Worm (Caenorhabditis elegans) whole organism, L2 larva: ENCODE results near the gene acbp-8.

Source experiments
- ama-1 ChIP-seq: fragments of 150-350 bp; optimal IDR thresholded peaks from 2 replicates; lab custom pipeline; 2018; ENCODE audit warnings: inconsistent platforms
- elt-1 ChIP-seq: fragments of 150-350 bp; optimal IDR thresholded peaks from 2 replicates; lab custom pipeline; 2014; ENCODE audit warnings: missing biosample characterization, missing genetic modification characterization
- lsy-2 ChIP-seq, 2 experiments: fragments of 150-350 bp in 1 of 2; sonication (generic microtip) in 1 of 2; optimal IDR thresholded peaks; 2 replicates each; lab custom pipeline; 2014 to 2017; ENCODE audit warnings: missing biosample characterization in 2 of 2, missing genetic modification characterization in 2 of 2
- nhr-10 ChIP-seq: sonication (generic microtip); optimal IDR thresholded peaks from 2 replicates; lab custom pipeline; 2017; ENCODE audit warnings: missing biosample characterization, missing genetic modification characterization
- nhr-23 ChIP-seq: fragments of 150-350 bp; optimal IDR thresholded peaks from 2 replicates; lab custom pipeline; 2014; ENCODE audit warnings: missing biosample characterization, missing genetic modification reagents, missing genetic modification characterization
- nhr-237 ChIP-seq: fragments of 150-350 bp; optimal IDR thresholded peaks from 2 replicates; lab custom pipeline; 2014; ENCODE audit warnings: missing biosample characterization, missing genetic modification characterization
- nhr-25 ChIP-seq: fragments of 150-350 bp; sonication (generic microtip); optimal IDR thresholded peaks from 3 replicates; lab custom pipeline; 2014; ENCODE audit warnings: missing biosample characterization, missing genetic modification characterization
- nhr-77 ChIP-seq: fragments of 150-350 bp; optimal IDR thresholded peaks from 2 replicates; lab custom pipeline; 2014; ENCODE audit warnings: missing biosample characterization, missing genetic modification characterization
- snpc-4 ChIP-seq: fragments of 150-350 bp; optimal IDR thresholded peaks from 2 replicates; lab custom pipeline; 2014; ENCODE audit warnings: missing biosample characterization, missing genetic modification characterization
- unc-39 ChIP-seq: fragments of 150-350 bp; optimal IDR thresholded peaks from 2 replicates; lab custom pipeline; 2014; ENCODE audit warnings: missing biosample characterization, missing genetic modification characterization
- unc-62 ChIP-seq: fragments of 150-350 bp; optimal IDR thresholded peaks from 2 replicates; lab custom pipeline; 2014; ENCODE audit warnings: missing biosample characterization, missing genetic modification reagents, missing genetic modification characterization
- zag-1 ChIP-seq: fragments of 150-350 bp; optimal IDR thresholded peaks from 2 replicates; lab custom pipeline; 2014; ENCODE audit warnings: missing biosample characterization, missing genetic modification characterization
- ztf-11 ChIP-seq: sonication (generic microtip); optimal IDR thresholded peaks from 2 replicates; lab custom pipeline; 2017; ENCODE audit warnings: missing biosample characterization, missing genetic modification characterization
- ztf-4 ChIP-seq: fragments of 150-350 bp; optimal IDR thresholded peaks from 2 replicates; lab custom pipeline; 2014; ENCODE audit warnings: missing biosample characterization, missing genetic modification characterization

- no peak for TF ChIP-seq unc-39
- no peak for TF ChIP-seq snpc-4 (tag; lab: Kevin White, UChicago)
- no peak for TF ChIP-seq nhr-25
- no peak for TF ChIP-seq unc-62
- no peak for TF ChIP-seq zag-1 (tag; lab: Kevin White, UChicago)
- TF ChIP-seq nhr-77 (tag; lab: Kevin White, UChicago), result no peak
- no peak for TF ChIP-seq ama-1 (lab: Kevin White, UChicago)
- TF ChIP-seq nhr-237 (tag; lab: Kevin White, UChicago), result no peak
- no peak for TF ChIP-seq ztf-11 (tag; lab: Kevin White, UChicago)
- TF ChIP-seq ztf-4 (tag; lab: Kevin White, UChicago), result no peak
- TF ChIP-seq elt-1, result no peak
- no peak for TF ChIP-seq lsy-2 (tag; optimal IDR thresholded peaks at IDR 0.05; lab: Kevin White, UChicago)
- no peak for TF ChIP-seq nhr-10
- TF ChIP-seq nhr-23 (tag; lab: Kevin White, UChicago), result no peak
Measured at ce11 chrIII:2597753-2598152, 31.1 kb upstream of the acbp-8 start, which contains the start of gene mdt-19.
